Fruit fly (Drosophila melanogaster): ENCODE measurements around the gene Sfp78E.

- TF ChIP-seq Abd-B (GFP tag; optimal IDR thresholded peaks at IDR 0.05) (no peak), lola (GFP tag; optimal IDR thresholded peaks at IDR 0.05) (no peak), Dfd (GFP tag; optimal IDR thresholded peaks at IDR 0.05) (no peak), Jra (GFP tag; optimal IDR thresholded peaks at IDR 0.05) (no peak)
Observed at dm6 chr3L:21642908-21643572, 40.8 kb downstream of the Sfp78E start.

Measured in whole organism, wandering third instar larva.